Fruit fly (Drosophila melanogaster) whole organism, embryonic: ENCODE measurements around the gene stas.

Source experiments
- Asciz ChIP-seq: fragments of 200-800 bp; sonication (Bioruptor generic); optimal IDR thresholded peaks from 2 replicates; lab custom pipeline; 2017; ENCODE audit warnings: missing biosample characterization, mild to moderate bottlenecking, missing genetic modification characterization, missing genetic modification reagents
- B-H2 ChIP-seq: fragments of 200-800 bp; sonication (Bioruptor generic); optimal IDR thresholded peaks from 2 replicates; lab custom pipeline; 2018; ENCODE audit warnings: missing biosample characterization, mild to moderate bottlenecking, missing genetic modification characterization
- CG11247 ChIP-seq: fragments of 200-800 bp; sonication (Bioruptor generic); IDR thresholded peaks from 2 replicates; pipeline ENCODE4 v1.3.6; 2022; ENCODE audit warnings: missing biosample characterization, missing genetic modification characterization
- CG13123 ChIP-seq: fragments of 200-800 bp; sonication (Bioruptor generic); optimal IDR thresholded peaks from 2 replicates; lab custom pipeline; 2016; ENCODE audit warnings: missing biosample characterization, missing genetic modification characterization
- CG14710 ChIP-seq: fragments of 200-800 bp; sonication (Bioruptor generic); optimal IDR thresholded peaks from 3 replicates; lab custom pipeline; 2019; ENCODE audit warnings: missing biosample characterization, mild to moderate bottlenecking, missing genetic modification characterization, moderate library complexity
- CG15011 ChIP-seq: fragments of 200-800 bp; sonication (Bioruptor generic); optimal IDR thresholded peaks from 3 replicates; lab custom pipeline; 2018; ENCODE audit warnings: missing biosample characterization, mild to moderate bottlenecking, missing genetic modification characterization
- CG16813 ChIP-seq: fragments of 200-800 bp; sonication (Bioruptor generic); IDR thresholded peaks from 3 replicates; pipeline ENCODE4 v1.3.6; 2022; ENCODE audit warnings: missing biosample characterization, missing genetic modification characterization; ENCODE audit not compliant: partially characterized antibody
- CG16863 ChIP-seq: fragments of 200-800 bp; sonication (Bioruptor generic); optimal IDR thresholded peaks from 3 replicates; lab custom pipeline; 2016; ENCODE audit warnings: missing biosample characterization, missing genetic modification characterization
- CG31388 ChIP-seq: fragments of 200-800 bp; sonication (Bioruptor generic); optimal IDR thresholded peaks from 2 replicates; lab custom pipeline; 2016; ENCODE audit warnings: missing biosample characterization, missing genetic modification characterization
- CG34224 ChIP-seq: fragments of 200-800 bp; sonication (Bioruptor generic); IDR thresholded peaks from 3 replicates; pipeline ENCODE4 v1.3.6; 2022; ENCODE audit warnings: missing biosample characterization, missing genetic modification characterization; ENCODE audit not compliant: partially characterized antibody
- CG42726 ChIP-seq: fragments of 200-800 bp; sonication (Bioruptor generic); IDR thresholded peaks from 2 replicates; pipeline ENCODE4 v1.3.6; 2022; ENCODE audit warnings: missing biosample characterization, missing genetic modification characterization; ENCODE audit not compliant: partially characterized antibody
- CG4404 ChIP-seq: fragments of 200-800 bp; sonication (Bioruptor generic); IDR thresholded peaks from 2 replicates; pipeline ENCODE4 v1.3.6; 2022; ENCODE audit warnings: missing biosample characterization, missing genetic modification characterization
- CG7357 ChIP-seq: fragments of 200-800 bp; sonication (Bioruptor generic); IDR thresholded peaks from 3 replicates; pipeline ENCODE4 v1.3.6; 2022; ENCODE audit warnings: missing biosample characterization, missing genetic modification characterization
- CG7372 ChIP-seq: fragments of 200-800 bp; sonication (Bioruptor generic); IDR thresholded peaks from 2 replicates; pipeline ENCODE4 v1.3.6; 2022; ENCODE audit warnings: missing biosample characterization, missing genetic modification characterization
- CG7987 ChIP-seq: fragments of 200-800 bp; sonication (Bioruptor generic); optimal IDR thresholded peaks from 2 replicates; lab custom pipeline; 2018; ENCODE audit warnings: missing biosample characterization, mild to moderate bottlenecking, missing genetic modification characterization, moderate library complexity
- CG9437 ChIP-seq: fragments of 200-800 bp; sonication (Bioruptor generic); optimal IDR thresholded peaks from 2 replicates; lab custom pipeline; 2018; ENCODE audit warnings: missing biosample characterization, mild to moderate bottlenecking, missing genetic modification characterization
- Dek ChIP-seq: fragments of 200-800 bp; sonication (Bioruptor generic); optimal IDR thresholded peaks from 3 replicates; lab custom pipeline; 2019; ENCODE audit warnings: missing biosample characterization, mild to moderate bottlenecking, missing genetic modification characterization, moderate library complexity
- Dll ChIP-seq: fragments of 200-800 bp; sonication (Bioruptor generic); IDR thresholded peaks from 4 replicates; pipeline ENCODE4 v1.3.6; 2022; ENCODE audit warnings: missing biosample characterization, missing genetic modification characterization; ENCODE audit not compliant: partially characterized antibody
- Doc3 ChIP-seq: fragments of 200-800 bp; sonication (Bioruptor generic); IDR thresholded peaks from 3 replicates; pipeline ENCODE4 v1.3.6; 2022; ENCODE audit warnings: missing biosample characterization, missing genetic modification characterization; ENCODE audit not compliant: partially characterized antibody
- Dref ChIP-seq: fragments of 200-800 bp; sonication (Bioruptor generic); IDR thresholded peaks from 2 replicates; pipeline ENCODE4 v1.3.6; 2022; ENCODE audit warnings: missing biosample characterization, missing genetic modification characterization
- Fer3 ChIP-seq: fragments of 200-800 bp; sonication (Bioruptor generic); optimal IDR thresholded peaks from 2 replicates; lab custom pipeline; 2018; ENCODE audit warnings: missing biosample characterization, mild to moderate bottlenecking, missing genetic modification characterization, moderate library complexity
- HmgZ ChIP-seq: fragments of 200-800 bp; sonication (Bioruptor generic); optimal IDR thresholded peaks from 2 replicates; lab custom pipeline; 2018; ENCODE audit warnings: missing biosample characterization, mild to moderate bottlenecking, missing genetic modification characterization
- Hmr ChIP-seq: fragments of 200-800 bp; sonication (Bioruptor generic); optimal IDR thresholded peaks from 3 replicates; lab custom pipeline; 2017; ENCODE audit warnings: mild to moderate bottlenecking, missing biosample characterization, missing genetic modification reagents, missing genetic modification characterization
- Lim3 ChIP-seq: fragments of 200-800 bp; sonication (Bioruptor generic); IDR thresholded peaks from 2 replicates; pipeline ENCODE4 v1.3.6; 2022; ENCODE audit warnings: missing biosample characterization, missing genetic modification characterization
- Poxn ChIP-seq: fragments of 200-800 bp; sonication (Bioruptor generic); IDR thresholded peaks from 2 replicates; pipeline ENCODE4 v1.3.6; 2022; ENCODE audit warnings: missing biosample characterization, missing genetic modification characterization
- Sry-δ ChIP-seq: fragments of 200-800 bp; sonication (Bioruptor generic); optimal IDR thresholded peaks from 2 replicates; lab custom pipeline; 2016; ENCODE audit warnings: missing biosample characterization, missing genetic modification characterization
- Stat92E ChIP-seq, 3 experiments: fragments of >200 bp in 2 of 3; fragments of 200-800 bp in 1 of 3; sonication (Bioruptor generic) in 1 of 3; optimal IDR thresholded peaks; 2 replicates each; lab custom pipeline; 2017 to 2019; ENCODE audit warnings: missing biosample characterization in 3 of 3, missing genetic modification characterization in 3 of 3, mild to moderate bottlenecking in 1 of 3, moderate library complexity in 1 of 3
- Xbp1 ChIP-seq: fragments of 200-800 bp; sonication (Bioruptor generic); optimal IDR thresholded peaks from 3 replicates; lab custom pipeline; 2016; ENCODE audit warnings: missing biosample characterization, mild to moderate bottlenecking, missing genetic modification characterization
- btn ChIP-seq: fragments of 200-800 bp; sonication (Bioruptor generic); optimal IDR thresholded peaks from 2 replicates; lab custom pipeline; 2016; ENCODE audit warnings: missing biosample characterization, missing genetic modification characterization
- exex ChIP-seq: fragments of 200-800 bp; sonication (Bioruptor generic); optimal IDR thresholded peaks from 4 replicates; lab custom pipeline; 2018; ENCODE audit warnings: missing biosample characterization, mild to moderate bottlenecking, missing genetic modification characterization, moderate library complexity
- gcm2 ChIP-seq: fragments of 200-800 bp; sonication (Bioruptor generic); optimal IDR thresholded peaks from 2 replicates; lab custom pipeline; 2016; ENCODE audit warnings: missing biosample characterization, missing genetic modification characterization
- gfzf ChIP-seq: fragments of 200-800 bp; sonication (Bioruptor generic); optimal IDR thresholded peaks from 2 replicates; lab custom pipeline; 2016; ENCODE audit warnings: missing biosample characterization, mild to moderate bottlenecking, missing genetic modification characterization, moderate library complexity
- hkb ChIP-seq, 2 experiments: fragments of 200-800 bp in 1 of 2; fragments of >200 bp in 1 of 2; sonication (Bioruptor generic) in 1 of 2; IDR thresholded peaks in 1 of 2; optimal IDR thresholded peaks in 1 of 2; 2 replicates each; pipeline versions ENCODE4 v1.3.6 to Lab custom; 2017 to 2022; ENCODE audit warnings: missing biosample characterization in 1 of 2, missing genetic modification characterization in 1 of 2
- klu ChIP-seq: fragments of 200-800 bp; sonication (Bioruptor generic); IDR thresholded peaks from 2 replicates; pipeline ENCODE4 v1.3.6; 2022; ENCODE audit warnings: missing biosample characterization, missing genetic modification characterization
- knrl ChIP-seq: fragments of 200-800 bp; sonication (Bioruptor generic); IDR thresholded peaks from 3 replicates; pipeline ENCODE4 v1.3.6; 2022; ENCODE audit warnings: missing biosample characterization, missing genetic modification characterization; ENCODE audit not compliant: partially characterized antibody
- lilli ChIP-seq: fragments of 200-800 bp; sonication (Bioruptor generic); optimal IDR thresholded peaks from 3 replicates; lab custom pipeline; 2016; ENCODE audit warnings: missing biosample characterization, missing genetic modification characterization
- nmo ChIP-seq: fragments of 200-800 bp; sonication (Bioruptor generic); optimal IDR thresholded peaks from 2 replicates; lab custom pipeline; 2018; ENCODE audit warnings: missing biosample characterization, mild to moderate bottlenecking, missing genetic modification characterization, moderate library complexity
- nom ChIP-seq: fragments of 200-800 bp; sonication (Bioruptor generic); optimal IDR thresholded peaks from 2 replicates; lab custom pipeline; 2017; ENCODE audit warnings: missing biosample characterization, missing genetic modification characterization, mild to moderate bottlenecking, moderate library complexity, missing genetic modification reagents
- pita ChIP-seq: fragments of 200-800 bp; sonication (Bioruptor generic); optimal IDR thresholded peaks from 2 replicates; lab custom pipeline; 2017; ENCODE audit warnings: missing biosample characterization, mild to moderate bottlenecking, missing genetic modification characterization
- row ChIP-seq: fragments of 200-800 bp; sonication (Bioruptor generic); IDR thresholded peaks from 3 replicates; pipeline ENCODE4 v1.3.6; 2022; ENCODE audit warnings: missing biosample characterization, missing genetic modification characterization
- run ChIP-seq: fragments of 200-800 bp; sonication (Bioruptor generic); optimal IDR thresholded peaks from 3 replicates; lab custom pipeline; 2018; ENCODE audit warnings: missing biosample characterization, mild to moderate bottlenecking, missing genetic modification characterization
- sob ChIP-seq: fragments of 200-800 bp; sonication (Bioruptor generic); IDR thresholded peaks from 2 replicates; pipeline ENCODE4 v1.3.6; 2022; ENCODE audit warnings: missing biosample characterization, missing genetic modification characterization
- stc ChIP-seq: fragments of 200-800 bp; sonication (Bioruptor generic); IDR thresholded peaks from 2 replicates; pipeline ENCODE4 v1.3.6; 2022; ENCODE audit warnings: missing biosample characterization, missing genetic modification characterization
- sug ChIP-seq: fragments of 200-800 bp; optimal IDR thresholded peaks from 2 replicates; lab custom pipeline; 2019; ENCODE audit warnings: missing biosample characterization, mild to moderate bottlenecking, missing genetic modification characterization, moderate library complexity
- wek ChIP-seq: fragments of 200-800 bp; sonication (Bioruptor generic); optimal IDR thresholded peaks from 3 replicates; lab custom pipeline; 2018; ENCODE audit warnings: missing biosample characterization, mild to moderate bottlenecking, missing genetic modification characterization, moderate library complexity
- zen ChIP-seq: fragments of 200-800 bp; sonication (Bioruptor generic); optimal IDR thresholded peaks from 3 replicates; lab custom pipeline; 2018; ENCODE audit warnings: missing biosample characterization, mild to moderate bottlenecking, missing genetic modification characterization, moderate library complexity
- zen2 ChIP-seq: fragments of 200-800 bp; sonication (Bioruptor generic); IDR thresholded peaks from 3 replicates; pipeline ENCODE4 v1.3.6; 2022; ENCODE audit warnings: missing biosample characterization, missing genetic modification characterization; ENCODE audit not compliant: partially characterized antibody

stas gene

DNA sequence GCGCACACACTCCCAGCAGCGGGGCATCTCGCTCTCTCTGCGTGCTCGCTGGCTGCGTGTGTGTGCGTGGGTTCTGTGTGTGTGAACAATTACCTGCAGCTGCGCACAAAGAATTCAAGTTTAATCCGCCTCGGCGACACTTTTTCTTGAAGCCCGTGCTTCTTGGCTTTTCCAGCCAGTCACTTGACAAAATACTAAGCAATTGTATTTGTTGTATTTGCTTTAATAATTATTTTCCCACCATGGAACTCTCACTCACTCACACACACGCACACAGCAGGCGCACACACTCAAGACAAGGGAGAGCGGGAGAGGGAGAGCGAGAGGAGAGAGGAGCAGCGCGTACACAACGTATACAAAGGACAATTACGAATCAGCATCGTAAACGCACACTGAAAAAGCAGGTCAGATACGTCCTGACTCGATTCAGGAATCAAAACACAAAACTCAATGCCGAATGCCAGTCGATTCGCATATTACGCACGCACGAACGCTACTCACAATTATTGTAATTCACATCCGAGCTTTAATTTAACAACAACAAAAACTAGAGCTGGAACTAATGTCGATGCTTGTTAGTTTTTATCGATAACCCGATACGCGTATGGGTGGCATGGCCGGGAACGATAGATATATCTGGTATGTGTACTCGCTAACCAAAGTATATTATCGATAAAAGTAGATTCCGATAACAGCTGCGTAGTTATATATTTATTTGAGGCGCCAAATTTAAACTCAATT, 24.5 kb upstream of the stas start, which contains the start of gene RhoGAPp190:
Gene RhoGAPp190 (minus strand): TSS at position 565 of the 741 bp plus-strand sequence.
- TF ChIP-seq Dref (GFP tag; lab: Robert Waterston, UW), result peak; percentile 99
- peak; percentile 86 for TF ChIP-seq CG16813 (GFP tag; lab: Robert Waterston, UW)
- TF ChIP-seq CG15011 (GFP tag; lab: Kevin White, UChicago), result no peak
- TF ChIP-seq Doc3 (GFP tag; lab: Robert Waterston, UW), result peak; percentile 73
- no peak for TF ChIP-seq Poxn (GFP tag; lab: Robert Waterston, UW)
- TF ChIP-seq CG31388 (GFP tag; lab: Kevin White, UChicago), result no peak
- no peak for TF ChIP-seq Asciz
- peak; percentile 75 for TF ChIP-seq knrl (GFP tag; lab: Robert Waterston, UW)
- no peak for TF ChIP-seq CG7372 (GFP tag; lab: Robert Waterston, UW)
- TF ChIP-seq CG4404 (GFP tag; lab: Robert Waterston, UW), result no peak
- TF ChIP-seq CG7987 (GFP tag; lab: Kevin White, UChicago), result no peak
- no peak for TF ChIP-seq CG13123 (GFP tag; lab: Kevin White, UChicago)
- TF ChIP-seq Fer3 (tag; lab: Kevin White, UChicago), result no peak
- no peak for TF ChIP-seq CG7357
- peak; percentile 7 for TF ChIP-seq Xbp1 (GFP tag; lab: Kevin White, UChicago)
- TF ChIP-seq CG9437, result no peak
- no peak for TF ChIP-seq Hmr (GFP tag; lab: Kevin White, UChicago)
- peak; percentile 57; the same call in 1 of the 2 replicates for TF ChIP-seq CG42726 (GFP tag; lab: Robert Waterston, UW)
- peak; percentile 36 for TF ChIP-seq sug (tag; lab: Kevin White, UChicago)
- TF ChIP-seq zen (tag; lab: Kevin White, UChicago), result peak; percentile 50
- TF ChIP-seq CG11247 (GFP tag; lab: Robert Waterston, UW), result no peak
- TF ChIP-seq klu (GFP tag; lab: Robert Waterston, UW), result no peak
- TF ChIP-seq row (GFP tag; lab: Robert Waterston, UW), result 0 out of 3 replicates have a peak, but pooled peaks have one; percentile 9
- peak; percentile 95 for TF ChIP-seq Sry-δ (GFP tag; lab: Kevin White, UChicago)
- peak; percentile 57 for TF ChIP-seq pita (GFP tag; lab: Kevin White, UChicago)
- TF ChIP-seq B-H2, result no peak
- no peak for TF ChIP-seq hkb (optimal IDR thresholded peaks at IDR 0.05; lab: Kevin White, UChicago)
- TF ChIP-seq hkb (GFP tag; IDR thresholded peaks at IDR 0.05; lab: Robert Waterston, UW), result no peak
- peak; percentile 48 for TF ChIP-seq CG14710 (tag; lab: Kevin White, UChicago)
- TF ChIP-seq Stat92E (GFP tag; optimal IDR thresholded peaks at IDR 0.05; lab: Kevin White, UChicago), result peak in 1 of 3 experiments; percentile 39
- peak; percentile 48 for TF ChIP-seq gfzf (GFP tag; lab: Kevin White, UChicago)
- TF ChIP-seq HmgZ (tag; lab: Kevin White, UChicago), result peak; percentile 39
- TF ChIP-seq stc (GFP tag; lab: Robert Waterston, UW), result no peak
- peak; percentile 11 for TF ChIP-seq nom (GFP tag; lab: Kevin White, UChicago)
- peak; percentile 13 for TF ChIP-seq Dek
- peak; percentile 87 for TF ChIP-seq Dll
- TF ChIP-seq btn, result no peak
- peak; percentile 18 for TF ChIP-seq nmo (GFP tag; lab: Kevin White, UChicago)
- peak; percentile 24 for TF ChIP-seq lilli
- peak; percentile 19 for TF ChIP-seq exex (tag; lab: Kevin White, UChicago)
- peak; percentile 91 for TF ChIP-seq zen2 (GFP tag; lab: Robert Waterston, UW)
- no peak for TF ChIP-seq run (tag; lab: Kevin White, UChicago)
- TF ChIP-seq gcm2, result no peak
- TF ChIP-seq sob, result peak; percentile 58; the same call in 1 of the 2 replicates
- TF ChIP-seq Lim3 (GFP tag; lab: Robert Waterston, UW), result no peak
- TF ChIP-seq CG16863 (GFP tag; lab: Kevin White, UChicago), result no peak
- no peak for TF ChIP-seq wek (GFP tag; lab: Kevin White, UChicago)
- TF ChIP-seq CG34224 (GFP tag; lab: Robert Waterston, UW), result peak; percentile 96
